Worm (Caenorhabditis elegans) whole organism, L1 larva: ENCODE results near the gene Y54G11A.3.

Experiments used
- ceh-8 ChIP-seq: fragments of 200-800 bp; sonication (Bioruptor generic); optimal IDR thresholded peaks from 2 replicates; lab custom pipeline; 2018; ENCODE audit warnings: mild to moderate bottlenecking, missing genetic modification characterization, moderate library complexity, missing compliant biosample characterization
- elt-3 ChIP-seq, 6 experiments: fragments of 150-350 bp in 1 of 6; sonication (generic microtip); optimal IDR thresholded peaks; 2 replicates each; lab custom pipeline; 2017 to 2018; ENCODE audit warnings: missing biosample characterization in 6 of 6, missing genetic modification characterization in 6 of 6, inconsistent platforms in 1 of 6
- fos-1 ChIP-seq: fragments of 150-350 bp; optimal IDR thresholded peaks from 2 replicates; lab custom pipeline; 2014; ENCODE audit warnings: missing biosample characterization, missing genetic modification characterization
- mdl-1 ChIP-seq, 2 experiments: fragments of 150-350 bp; optimal IDR thresholded peaks; 2 replicates each; lab custom pipeline; 2014 to 2017; ENCODE audit warnings: missing biosample characterization in 2 of 2, missing genetic modification characterization in 2 of 2, inconsistent platforms in 1 of 2
- nhr-77 ChIP-seq: fragments of 150-350 bp; optimal IDR thresholded peaks from 2 replicates; lab custom pipeline; 2014; ENCODE audit warnings: missing biosample characterization, missing genetic modification characterization
- pax-3 ChIP-seq: fragments of 200-800 bp; sonication (Bioruptor generic); optimal IDR thresholded peaks from 2 replicates; lab custom pipeline; 2018; ENCODE audit warnings: mild to moderate bottlenecking, missing genetic modification characterization, moderate library complexity, missing compliant biosample characterization
- rnt-1 ChIP-seq: sonication (generic microtip); optimal IDR thresholded peaks from 2 replicates; lab custom pipeline; 2016; ENCODE audit warnings: mild to moderate bottlenecking, missing genetic modification characterization, moderate library complexity, missing compliant biosample characterization
- unc-86 ChIP-seq: sonication (generic microtip); optimal IDR thresholded peaks from 2 replicates; lab custom pipeline; 2016; ENCODE audit warnings: missing genetic modification characterization, missing compliant biosample characterization

DNA sequence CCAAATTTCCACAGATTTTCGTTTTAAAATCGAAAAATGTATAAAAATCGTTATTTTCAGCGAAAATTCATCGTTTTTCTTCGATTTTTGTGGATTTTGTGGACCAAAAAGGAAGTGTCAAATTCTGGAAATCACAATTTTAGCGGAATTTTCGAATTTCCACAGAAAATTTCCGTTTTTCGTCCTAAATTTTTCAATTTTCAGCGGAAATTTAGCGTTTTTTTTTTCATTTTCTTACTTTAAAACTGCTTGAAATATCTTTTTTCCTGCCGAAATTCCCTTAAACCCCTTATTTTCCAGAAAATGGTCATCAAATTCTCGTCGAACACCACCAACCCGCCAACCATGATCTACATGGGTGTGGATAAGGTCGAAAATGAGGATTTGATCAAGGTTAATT, 24.4 kb upstream of the Y54G11A.3 start, which contains the start of gene Y54G11A.2:
- TF ChIP-seq pax-3 (tag; lab: Kevin White, UChicago) = no peak
- TF ChIP-seq mdl-1 (tag; optimal IDR thresholded peaks at IDR 0.05; lab: Kevin White, UChicago) = no peak
- TF ChIP-seq unc-86 (tag; lab: Kevin White, UChicago) = no peak
- no peak for TF ChIP-seq ceh-8
- TF ChIP-seq nhr-77 = no peak
- no peak for TF ChIP-seq rnt-1 (tag; lab: Kevin White, UChicago)
- no peak for TF ChIP-seq fos-1 (tag; lab: Kevin White, UChicago)
- no peak for TF ChIP-seq elt-3 (tag; optimal IDR thresholded peaks at IDR 0.05; lab: Kevin White, UChicago)
